Worm (Caenorhabditis elegans): ENCODE results near the gene tnc-2.

- TF ChIP-seq nhr-120 (GFP tag; IDR thresholded peaks at IDR 0.05) (no peak), lin-40 (tag; optimal IDR thresholded peaks at IDR 0.05) (no peak), hmg-1.2 (GFP tag; IDR thresholded peaks at IDR 0.05) (no peak), dpl-1 (GFP tag; optimal IDR thresholded peaks at IDR 0.05) (no peak), athp-1 (tag; optimal IDR thresholded peaks at IDR 0.05) (no peak), F49E8.2 (tag; optimal IDR thresholded peaks at IDR 0.05; ENCODE audit: insufficient read depth) (no peak), F33H1.4 (GFP tag; IDR thresholded peaks at IDR 0.05) (no peak), F10E7.11 (tag; optimal IDR thresholded peaks at IDR 0.05) (no peak), snpc-4 (GFP tag; optimal IDR thresholded peaks at IDR 0.05) (no peak), snpc-4 (tag; optimal IDR thresholded peaks at IDR 0.05) (no peak), ama-1 (optimal IDR thresholded peaks at IDR 0.05) (no peak), ama-1 (GFP tag; optimal IDR thresholded peaks at IDR 0.05) (no peak), attf-3 (GFP tag; conservative IDR thresholded peaks at IDR 0.05) (no peak)
Measured at ce11 chrII:10437840-10438239, 28.8 kb upstream of the tnc-2 start.

Data from whole organism, young adult.